Worm (Caenorhabditis elegans) whole organism, dauer: ENCODE data around the gene F02E11.4.
"Not testable (repeated sequence)": the region's sequence is repeated elsewhere in the genome, so short reads cannot be mapped to it uniquely, and the experiment has no call there.

ENCODE experiments used
- unc-62 ChIP-seq: sonication (generic microtip); optimal IDR thresholded peaks from 2 replicates; lab custom pipeline; 2017; ENCODE audit warnings: missing biosample characterization, missing genetic modification reagents, missing genetic modification characterization

The F02E11.4 gene

DNA sequence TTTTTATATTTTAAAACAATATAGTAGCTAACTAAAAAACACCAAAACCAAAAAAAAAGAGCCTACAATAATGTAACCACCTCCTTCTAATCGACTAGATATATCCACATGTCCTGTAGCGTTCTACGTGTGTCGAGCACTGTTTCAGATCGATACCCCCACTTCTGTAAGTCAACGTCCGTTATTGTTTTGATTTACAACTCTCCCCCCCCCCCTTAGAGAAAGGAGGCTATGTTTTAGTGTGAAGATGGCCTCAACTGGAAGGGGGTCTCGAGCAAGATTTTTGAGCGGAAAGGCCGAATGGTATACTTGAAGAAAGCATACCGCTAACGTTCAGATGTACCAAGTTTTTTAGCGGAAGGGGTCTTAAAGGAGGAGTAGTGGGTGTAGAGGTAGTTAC, at the start of gene F02E11.4:
Gene F02E11.4 (minus strand): TSS at position 101 of the 400 bp plus-strand sequence.
- TF ChIP-seq unc-62: no peak

DNA sequence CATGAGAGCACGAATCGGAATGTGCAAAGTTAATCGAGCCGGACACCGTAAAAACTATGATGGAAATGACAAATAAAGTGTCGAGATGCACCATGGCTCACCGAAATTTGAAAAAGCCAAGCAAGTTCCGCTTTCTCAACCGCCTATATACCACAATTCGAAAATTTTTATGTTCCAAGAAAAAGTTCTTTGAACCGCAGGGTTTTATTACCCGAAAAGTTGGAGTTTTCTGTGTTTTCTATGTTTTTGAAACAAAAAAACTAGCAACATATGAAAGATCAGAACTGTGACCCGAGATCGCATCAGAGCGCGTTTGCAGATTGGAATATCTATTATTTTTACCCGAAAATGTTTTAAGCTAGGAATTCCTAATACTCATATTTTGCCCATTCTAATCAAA, 49.5 kb upstream of the F02E11.4 start, which contains the start of gene Y46D2A.3:
Gene Y46D2A.3 (minus strand): TSS at position 101 of the 400 bp plus-strand sequence.
- no peak for TF ChIP-seq unc-62

DNA sequence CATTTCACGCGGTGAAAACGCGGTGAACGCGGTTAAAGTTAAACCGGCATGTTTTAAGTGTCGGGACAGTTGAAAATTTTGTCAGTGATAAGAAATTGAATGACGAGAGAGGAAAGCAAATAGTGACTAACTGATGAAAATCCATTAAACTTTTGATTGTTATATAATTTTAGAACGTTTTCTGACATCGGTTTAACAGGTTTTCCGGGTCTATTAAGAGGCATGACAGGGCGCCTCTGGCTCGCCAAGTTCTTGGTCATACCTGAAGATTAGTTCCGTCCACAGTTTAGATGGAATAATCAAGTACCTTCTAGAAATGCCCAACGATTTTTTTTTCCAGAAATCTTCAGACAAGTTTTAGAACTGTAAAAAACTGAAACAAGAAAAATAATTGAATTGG, 45.6 kb upstream of the F02E11.4 start, which contains the start of gene Y46D2A.2:
Gene Y46D2A.2 (minus strand): TSS at position 101 of the 400 bp plus-strand sequence.
- no peak for TF ChIP-seq unc-62

DNA sequence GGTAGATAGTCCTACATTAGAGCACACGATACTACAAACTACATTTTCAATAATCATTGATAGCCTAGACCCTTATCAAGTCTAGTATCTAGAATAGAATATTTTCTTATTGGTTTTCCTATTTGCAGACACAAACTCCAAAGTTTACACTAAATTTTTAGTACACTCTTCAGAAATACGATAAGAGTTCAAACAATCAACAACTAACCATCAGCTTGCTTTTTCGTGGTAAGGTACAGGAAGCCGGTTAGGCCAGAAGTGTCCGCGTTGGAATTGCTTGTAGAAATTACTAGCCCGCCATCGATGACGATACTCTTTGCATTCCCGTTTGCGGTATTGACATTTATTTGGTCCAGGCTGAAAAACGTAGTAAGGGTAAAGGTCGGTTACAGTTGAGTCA, 44.7 kb upstream of the F02E11.4 start, which contains the start of gene Y46D2A.1:
Gene Y46D2A.1 (plus strand): TSS at position 301 of the 400 bp plus-strand sequence.
- no peak for TF ChIP-seq unc-62

DNA sequence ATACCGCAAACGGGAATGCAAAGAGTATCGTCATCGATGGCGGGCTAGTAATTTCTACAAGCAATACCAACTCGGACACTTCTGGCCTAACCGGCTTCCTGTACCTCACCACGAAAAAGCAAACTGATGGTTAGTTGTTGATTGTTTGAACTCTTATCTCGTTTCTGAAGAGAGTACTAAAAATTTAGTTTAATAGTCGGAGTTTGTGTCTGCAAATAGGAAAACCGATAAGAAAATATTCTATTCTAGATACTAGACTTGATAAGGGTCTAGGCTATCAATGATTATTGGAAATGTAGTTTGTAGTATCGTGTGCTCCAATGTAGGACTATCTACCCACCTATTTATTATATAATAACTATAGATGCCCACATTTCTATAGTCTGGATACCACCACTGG, 41.3 kb upstream of the F02E11.4 start:
- TF ChIP-seq unc-62: no peak

DNA sequence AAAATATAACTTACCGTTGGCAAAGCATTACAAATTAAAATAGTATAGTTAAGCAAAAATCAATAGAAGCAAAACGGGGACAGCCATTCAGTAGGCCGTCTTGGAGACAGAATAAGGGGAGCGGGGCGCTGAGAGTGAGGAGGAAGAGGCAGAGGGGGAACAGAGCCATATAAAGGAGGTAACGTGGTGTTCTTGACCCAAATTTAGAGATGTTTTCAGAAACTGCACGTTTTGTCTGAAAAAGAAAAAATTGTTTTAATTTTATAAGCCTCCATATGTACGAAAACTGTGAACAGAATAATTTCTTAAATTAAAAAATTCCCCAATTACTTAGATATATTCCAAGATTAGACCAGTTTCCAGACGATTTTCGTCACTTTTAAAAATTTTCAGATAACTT, 35.9 kb upstream of the F02E11.4 start, which contains the start of gene F39E9.6:
Gene F39E9.6 (minus strand): TSS at position 101 of the 400 bp plus-strand sequence.
- TF ChIP-seq unc-62: no peak

DNA sequence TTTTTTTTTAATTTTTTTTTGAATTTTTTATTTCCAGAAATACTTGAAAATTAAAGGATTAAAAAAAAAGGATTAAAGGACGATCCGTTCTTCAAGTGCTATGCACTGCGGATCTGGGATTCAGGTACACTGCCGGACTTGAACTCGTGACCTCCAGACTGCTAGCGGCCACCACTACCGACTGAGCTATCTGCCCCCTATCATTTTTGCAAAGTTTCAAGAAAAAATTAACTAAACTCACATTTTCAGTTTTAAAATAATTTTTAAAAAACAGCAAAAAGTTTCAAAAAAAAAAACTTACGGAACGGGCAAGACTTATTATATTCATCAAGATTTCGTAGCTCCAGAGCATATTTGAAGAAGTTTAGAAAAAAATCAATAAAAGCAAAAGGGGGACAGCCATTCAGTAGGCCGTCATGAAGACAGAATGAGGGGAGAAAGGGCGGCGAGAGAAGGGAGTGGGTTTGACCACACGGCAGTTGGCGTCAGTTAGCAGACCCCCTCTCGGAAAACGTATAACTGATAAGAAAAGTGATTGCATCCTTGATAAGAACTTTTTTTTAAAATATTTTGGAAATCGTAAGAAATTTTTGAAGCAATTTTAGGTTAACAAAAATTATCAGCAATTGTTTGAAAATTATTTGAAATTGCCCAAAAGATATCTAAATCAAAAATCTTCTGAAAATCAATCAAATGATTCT, 33.5 kb upstream of the F02E11.4 start:
- no peak for TF ChIP-seq unc-62

DNA sequence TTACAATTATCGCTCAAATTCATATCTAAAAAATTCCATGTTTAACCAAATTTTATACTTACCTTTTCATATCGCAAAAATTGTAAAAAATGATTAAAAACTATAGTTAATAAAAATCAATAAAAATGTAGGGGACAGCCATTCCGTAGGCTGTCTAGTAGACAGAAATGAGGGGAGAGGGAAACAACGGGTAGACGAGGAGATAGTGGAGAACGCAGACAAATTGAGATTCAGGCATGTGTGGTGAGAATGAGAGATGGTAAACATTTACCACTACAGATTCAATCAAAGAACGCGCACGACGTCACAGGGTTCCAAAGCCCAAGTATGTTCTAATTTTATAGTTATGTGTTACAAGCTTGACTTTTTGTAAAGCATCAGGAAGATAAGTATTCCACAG, 26.0 kb upstream of the F02E11.4 start:
- no peak for TF ChIP-seq unc-62

DNA sequence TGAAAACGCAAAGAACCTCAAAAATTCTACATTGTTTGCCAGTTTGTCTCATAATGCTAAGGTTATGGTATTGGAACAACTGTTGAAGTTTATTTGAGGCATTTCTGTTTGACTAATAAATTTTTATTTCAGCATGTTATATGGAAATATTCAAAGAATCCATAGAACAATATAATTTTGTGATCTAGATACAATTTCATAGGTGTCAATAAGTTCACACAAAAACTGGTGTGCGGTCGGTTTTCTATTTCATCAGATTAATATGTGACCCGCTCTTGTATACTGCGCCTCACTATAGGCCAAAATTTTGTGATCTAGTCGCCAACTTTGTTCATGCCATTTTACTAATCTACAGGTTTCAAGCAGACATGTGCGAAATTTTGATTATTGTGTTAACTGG, 21.9 kb upstream of the F02E11.4 start, which contains the start of gene btb-22:
Gene btb-22 (plus strand): TSS at position 301 of the 400 bp plus-strand sequence.
- no peak for TF ChIP-seq unc-62

DNA sequence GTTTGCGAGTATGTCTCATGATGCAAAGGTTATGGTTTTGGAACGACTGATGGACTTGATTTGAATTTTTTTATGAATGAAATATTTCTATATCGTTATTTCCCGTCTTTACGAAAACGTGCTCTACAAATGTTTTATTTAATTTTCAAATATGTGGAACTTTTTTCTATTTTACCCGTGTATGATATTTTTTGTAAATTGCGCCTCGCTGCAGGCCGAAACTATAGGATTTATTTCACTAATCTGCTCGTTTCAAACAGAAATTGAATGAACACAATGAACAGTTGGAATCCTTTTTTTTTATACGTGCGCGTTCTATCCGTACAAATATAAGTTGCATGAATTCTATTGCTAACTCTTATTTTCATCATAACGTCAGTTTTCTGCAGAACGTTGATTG, 20.3 kb upstream of the F02E11.4 start, which contains the start of gene btb-18:
Gene btb-18 (plus strand): TSS at position 301 of the 400 bp plus-strand sequence.
- no peak for TF ChIP-seq unc-62

DNA sequence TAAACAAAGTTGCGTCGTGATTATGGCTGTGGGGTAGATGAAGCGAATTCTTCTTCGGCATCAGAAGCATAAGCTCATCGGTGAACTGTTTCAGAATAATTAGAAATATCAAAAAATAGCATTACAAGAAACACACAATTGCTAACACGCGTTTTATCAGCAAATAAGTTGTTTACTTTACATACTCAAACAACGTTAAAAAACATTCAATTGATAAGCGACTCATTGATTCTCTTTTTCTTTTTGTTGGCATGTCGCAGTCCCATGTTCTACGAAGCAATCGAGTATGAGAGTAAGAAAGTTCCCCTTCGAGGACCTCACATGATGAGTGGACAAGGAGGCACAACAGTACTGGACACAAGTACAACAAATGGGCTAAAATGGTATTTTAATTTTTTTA, 19.1 kb upstream of the F02E11.4 start, which contains the start of gene btb-16:
Gene btb-16 (plus strand): TSS at position 240 of the 400 bp plus-strand sequence.
- no peak for TF ChIP-seq unc-62

DNA sequence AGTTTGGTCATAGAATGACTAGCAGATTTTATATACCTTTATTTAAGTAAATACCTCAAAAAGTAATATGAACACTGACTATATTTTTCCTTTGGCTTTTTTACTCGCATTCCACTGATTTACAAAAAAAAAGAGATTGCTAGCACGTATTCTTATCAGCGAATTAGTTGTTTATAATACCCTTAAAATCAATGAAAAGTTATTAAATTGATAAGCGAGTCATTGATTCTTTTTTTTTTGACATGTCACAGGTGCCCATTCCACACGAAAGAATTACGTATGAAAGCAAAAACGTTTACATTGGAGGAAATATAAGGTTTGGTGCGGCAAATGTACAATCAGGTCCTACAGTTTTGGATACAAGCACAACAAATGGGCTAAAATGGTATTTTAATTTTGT, 17.6 kb upstream of the F02E11.4 start, which contains the start of gene btb-17:
Gene btb-17 (plus strand): TSS at position 213 of the 400 bp plus-strand sequence.
- TF ChIP-seq unc-62: no peak

DNA sequence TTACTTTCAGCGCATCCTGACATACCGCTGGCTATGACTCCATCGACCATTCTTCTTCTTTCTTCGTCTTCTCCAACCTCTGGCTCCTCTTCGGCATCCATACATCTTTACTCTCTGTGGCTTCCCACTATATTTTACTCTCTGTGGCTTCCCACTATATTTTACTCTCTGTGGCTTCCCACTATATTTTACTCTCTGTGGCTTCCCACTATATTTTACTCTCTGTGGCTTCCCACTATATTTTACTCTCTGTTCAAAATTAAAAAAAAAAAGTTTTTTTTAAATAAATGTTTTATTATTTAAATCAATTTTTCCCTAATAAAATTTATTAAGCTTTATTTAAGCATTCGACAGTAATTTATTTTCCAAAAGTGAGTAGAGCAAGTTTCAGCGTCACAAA, 13.0 kb upstream of the F02E11.4 start, which contains the start of gene F39E9.14:
Gene F39E9.14 (minus strand): TSS at position 101 of the 400 bp plus-strand sequence.
- not testable (repeated sequence) for TF ChIP-seq unc-62

DNA sequence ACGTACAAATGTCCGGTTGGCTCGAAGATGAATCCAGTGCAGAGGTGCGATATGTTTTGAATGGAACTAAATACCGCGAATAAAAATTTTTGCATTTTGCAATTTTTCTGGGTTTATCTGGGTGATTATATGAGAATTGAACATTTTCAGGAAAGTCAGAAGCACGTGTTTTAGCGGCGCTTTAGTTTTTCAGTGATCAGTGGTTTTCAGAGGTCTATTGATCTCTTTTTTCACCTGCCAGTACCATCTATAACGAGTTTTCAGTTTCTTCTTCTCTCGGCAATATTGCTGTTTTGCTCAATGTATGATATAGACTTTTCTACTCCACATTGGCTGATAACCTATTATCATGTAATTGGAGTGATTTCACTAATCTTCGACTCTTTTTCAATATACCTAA, 9.5 kb upstream of the F02E11.4 start, which contains the start of gene sri-63:
Gene sri-63 (plus strand): TSS at position 301 of the 400 bp plus-strand sequence.
- no peak for TF ChIP-seq unc-62

DNA sequence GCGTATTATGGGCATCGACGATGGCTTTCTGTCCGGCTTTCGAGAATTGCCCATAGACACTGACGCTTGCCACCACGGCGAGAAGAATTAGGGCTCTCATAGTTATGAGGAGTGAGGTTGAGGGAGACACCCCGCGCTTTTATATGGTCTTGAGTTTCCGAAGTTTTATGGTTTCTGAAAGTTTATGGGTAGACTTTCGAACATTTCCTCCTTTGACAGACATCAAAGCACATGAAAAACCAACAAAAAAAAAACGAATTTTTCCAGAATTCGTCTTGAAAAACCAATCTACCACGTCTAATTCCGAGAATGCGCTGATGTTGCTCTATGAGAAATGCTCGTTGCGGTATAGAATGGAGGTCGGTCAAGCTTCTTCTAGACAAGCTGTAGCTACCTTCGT, 7.0 kb upstream of the F02E11.4 start, which contains the start of gene scl-15:
Gene scl-15 (minus strand): TSS at position 101 of the 400 bp plus-strand sequence.
- TF ChIP-seq unc-62: no peak

DNA sequence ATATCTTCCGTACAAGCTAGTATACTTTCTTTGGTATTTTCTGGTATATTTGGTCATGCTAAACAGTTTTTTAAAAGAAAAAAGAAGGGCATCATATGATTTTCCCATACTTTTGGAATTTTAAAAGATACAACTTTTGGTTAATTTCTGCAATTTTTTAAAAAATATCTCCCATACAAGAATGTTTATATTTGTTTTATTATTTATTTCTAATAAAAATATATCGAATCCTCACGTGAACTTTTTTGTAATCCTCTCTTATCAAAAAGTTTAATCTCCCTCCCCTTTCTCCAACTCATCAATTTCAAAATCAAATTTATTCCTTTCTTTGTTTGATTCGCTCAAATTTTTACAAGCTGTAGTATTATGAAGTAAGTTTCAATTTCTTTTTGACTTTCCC, 4.8 kb upstream of the F02E11.4 start, which contains the start of gene nep-13:
Gene nep-13 (plus strand): TSS at position 301 of the 400 bp plus-strand sequence.
- no peak for TF ChIP-seq unc-62

DNA sequence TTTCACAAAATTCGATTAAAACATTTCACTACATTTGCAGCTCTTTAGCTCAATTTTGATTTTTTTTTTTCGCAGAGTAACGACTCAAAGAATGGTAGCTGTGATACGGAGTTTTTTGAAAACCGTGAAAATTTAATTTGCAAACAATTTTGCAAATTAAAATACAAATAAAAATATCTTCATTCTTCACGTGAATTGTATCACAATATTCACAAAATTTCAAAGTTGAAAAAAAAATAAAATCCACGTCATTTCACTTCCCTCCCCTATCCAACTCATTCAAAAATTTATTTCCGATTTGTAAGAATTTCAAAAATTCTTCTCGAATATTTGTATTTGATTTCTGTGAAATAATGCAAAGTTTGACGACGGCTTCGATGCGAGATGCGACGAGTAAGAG, 1.0 kb upstream of the F02E11.4 start, which contains the start of gene wht-4:
Gene wht-4 (plus strand): TSS at position 301 of the 400 bp plus-strand sequence.
- TF ChIP-seq unc-62: no peak
